Worm (Caenorhabditis elegans) whole organism, L3 larva: ENCODE results near the gene ser-1.
A peak's percentile ranks its signal among the peaks of the same experiment; 100 is the strongest.

Experiments
- egl-27 ChIP-seq: sonication (generic microtip); optimal IDR thresholded peaks from 4 replicates; lab custom pipeline; 2017; ENCODE audit warnings: missing biosample characterization, missing genetic modification reagents, missing genetic modification characterization
- elt-2 ChIP-seq: sonication (generic microtip); optimal IDR thresholded peaks from 2 replicates; lab custom pipeline; 2016; ENCODE audit warnings: missing genetic modification reagents, mild to moderate bottlenecking, missing genetic modification characterization, missing compliant biosample characterization
- elt-3 ChIP-seq, 3 experiments: fragments of 150-350 bp in 1 of 3; sonication (generic microtip) in 2 of 3; optimal IDR thresholded peaks; 2 replicates in 2 of 3; 4 replicates in 1 of 3; lab custom pipeline; 2014 to 2017; ENCODE audit warnings: missing biosample characterization in 3 of 3, missing genetic modification characterization in 3 of 3
- fkh-2 ChIP-seq: fragments of 150-350 bp; optimal IDR thresholded peaks from 2 replicates; lab custom pipeline; 2014; ENCODE audit warnings: missing biosample characterization, missing genetic modification reagents, missing genetic modification characterization
- mdl-1 ChIP-seq: fragments of 150-350 bp; optimal IDR thresholded peaks from 2 replicates; lab custom pipeline; 2014; ENCODE audit warnings: missing biosample characterization, missing genetic modification characterization
- tbx-2 ChIP-seq: sonication (generic microtip); optimal IDR thresholded peaks from 2 replicates; lab custom pipeline; 2016; ENCODE audit warnings: mild to moderate bottlenecking, missing genetic modification characterization, missing compliant biosample characterization
- ztf-11 ChIP-seq: fragments of 150-350 bp; optimal IDR thresholded peaks from 2 replicates; lab custom pipeline; 2014; ENCODE audit warnings: missing biosample characterization, missing genetic modification characterization

- TF ChIP-seq ztf-11 (tag; lab: Kevin White, UChicago) (no peak), elt-2 (tag; lab: Kevin White, UChicago) (peak; percentile 72), fkh-2 (tag; lab: Kevin White, UChicago) (no peak), elt-3 (tag; optimal IDR thresholded peaks at IDR 0.05; lab: Kevin White, UChicago) (no peak), tbx-2 (tag; lab: Kevin White, UChicago) (no peak), mdl-1 (tag; lab: Kevin White, UChicago) (no peak), egl-27 (tag; lab: Kevin White, UChicago) (no peak)
Observed at ce11 chrX:16553845-16554426, 25.6 kb upstream of the ser-1 start, which contains the start of gene K08B5.2.
